Fruit fly (Drosophila melanogaster) whole organism, wandering third instar larva: Measurements from ENCODE around the gene CG6966.
A peak's percentile ranks its signal among the peaks of the same experiment; 100 is the strongest.

Experiments used
- Abd-B ChIP-seq: fragments of >200 bp; optimal IDR thresholded peaks from 2 replicates; lab custom pipeline; 2017; ENCODE audit warnings: missing biosample characterization, missing genetic modification characterization
- CG32264 ChIP-seq: fragments of 200-800 bp; sonication (Bioruptor generic); optimal IDR thresholded peaks from 2 replicates; lab custom pipeline; 2016; ENCODE audit warnings: missing biosample characterization, missing genetic modification characterization
- CG9705 ChIP-seq: fragments of 200-800 bp; sonication (Bioruptor generic); optimal IDR thresholded peaks from 2 replicates; lab custom pipeline; 2018; ENCODE audit warnings: missing biosample characterization, mild to moderate bottlenecking, missing genetic modification characterization
- CrebA ChIP-seq: fragments of 200-800 bp; sonication (Bioruptor generic); optimal IDR thresholded peaks from 2 replicates; lab custom pipeline; 2016; ENCODE audit warnings: missing biosample characterization, mild to moderate bottlenecking, missing genetic modification characterization, borderline replicate concordance
- Dfd ChIP-seq: fragments of >200 bp; optimal IDR thresholded peaks from 2 replicates; lab custom pipeline; 2017; ENCODE audit warnings: missing biosample characterization, missing genetic modification characterization
- GATAd ChIP-seq: sonication (Bioruptor generic); optimal IDR thresholded peaks from 2 replicates; lab custom pipeline; 2016; ENCODE audit warnings: missing biosample characterization, missing genetic modification characterization
- HLH106 ChIP-seq: fragments of 200-800 bp; optimal IDR thresholded peaks from 3 replicates; lab custom pipeline; 2019; ENCODE audit warnings: missing biosample characterization, mild to moderate bottlenecking, missing genetic modification characterization, moderate library complexity
- Hnf4 ChIP-seq: fragments of 200-800 bp; sonication (Bioruptor generic); optimal IDR thresholded peaks from 2 replicates; lab custom pipeline; 2016; ENCODE audit warnings: missing biosample characterization, mild to moderate bottlenecking, missing genetic modification characterization
- Hr78 ChIP-seq: fragments of >200 bp; optimal IDR thresholded peaks from 2 replicates; lab custom pipeline; 2017; ENCODE audit warnings: missing biosample characterization, missing genetic modification characterization
- Hr83 ChIP-seq: fragments of 200-300 bp; sonication (Bioruptor generic); optimal IDR thresholded peaks from 2 replicates; lab custom pipeline; 2016; ENCODE audit warnings: missing biosample characterization, mild to moderate bottlenecking, missing genetic modification characterization, moderate library complexity; ENCODE audit not compliant: poor library complexity, severe bottlenecking
- Jra ChIP-seq: sonication (Bioruptor generic); optimal IDR thresholded peaks from 2 replicates; lab custom pipeline; 2016; ENCODE audit warnings: missing biosample characterization, missing genetic modification characterization
- Mio ChIP-seq: sonication (Bioruptor generic); optimal IDR thresholded peaks from 2 replicates; lab custom pipeline; 2016; ENCODE audit warnings: missing biosample characterization, missing genetic modification characterization
- Myc ChIP-seq: fragments of >200 bp; optimal IDR thresholded peaks from 2 replicates; lab custom pipeline; 2017
- N ChIP-seq: fragments of >200 bp; optimal IDR thresholded peaks from 2 replicates; lab custom pipeline; 2018; ENCODE audit warnings: missing biosample characterization, missing external identifiers, missing genetic modification characterization
- OdsH ChIP-seq: fragments of 200-800 bp; sonication (Bioruptor generic); optimal IDR thresholded peaks from 2 replicates; lab custom pipeline; 2016; ENCODE audit warnings: missing biosample characterization, mild to moderate bottlenecking, missing genetic modification characterization
- Rel ChIP-seq, 2 experiments: fragments of 200-800 bp; sonication (Bioruptor generic) in 1 of 2; optimal IDR thresholded peaks; 2 replicates in 1 of 2; 3 replicates in 1 of 2; lab custom pipeline; 2016 to 2019; ENCODE audit warnings: mild to moderate bottlenecking in 2 of 2, missing biosample characterization in 2 of 2, missing genetic modification characterization in 2 of 2, moderate library complexity in 1 of 2
- Sp1 ChIP-seq: fragments of 200-800 bp; sonication (Bioruptor generic); optimal IDR thresholded peaks from 3 replicates; lab custom pipeline; 2019; ENCODE audit warnings: missing biosample characterization, mild to moderate bottlenecking, missing genetic modification characterization, moderate library complexity
- br ChIP-seq: fragments of 200-800 bp; sonication (Bioruptor generic); optimal IDR thresholded peaks from 2 replicates; lab custom pipeline; 2016; ENCODE audit warnings: missing biosample characterization, missing genetic modification characterization
- brk ChIP-seq: fragments of 200-800 bp; sonication (Bioruptor generic); optimal IDR thresholded peaks from 2 replicates; lab custom pipeline; 2016; ENCODE audit warnings: missing biosample characterization, mild to moderate bottlenecking, missing genetic modification characterization
- dl ChIP-seq, 2 experiments: fragments of 175-275, 200-275 bp in 1 of 2; fragments of 200-275 bp in 1 of 2; sonication (Bioruptor generic); optimal IDR thresholded peaks; lab custom pipeline; 2018; ENCODE audit warnings: mild to moderate bottlenecking in 2 of 2, missing biosample characterization in 2 of 2, missing genetic modification characterization in 2 of 2, moderate library complexity in 2 of 2; ENCODE audit not compliant: partially characterized antibody in 2 of 2, insufficient read depth in 1 of 2
- dmrt93B ChIP-seq: fragments of 200-800 bp; sonication (Bioruptor generic); optimal IDR thresholded peaks from 2 replicates; lab custom pipeline; 2018; ENCODE audit warnings: missing biosample characterization, mild to moderate bottlenecking, missing genetic modification characterization
- dsf ChIP-seq: sonication (Bioruptor generic); optimal IDR thresholded peaks from 2 replicates; lab custom pipeline; 2016; ENCODE audit warnings: missing biosample characterization, missing genetic modification characterization, borderline replicate concordance
- ey ChIP-seq: fragments of 200-800 bp; sonication (Bioruptor generic); optimal IDR thresholded peaks from 2 replicates; lab custom pipeline; 2016; ENCODE audit warnings: missing biosample characterization, missing genetic modification characterization
- foxo ChIP-seq, 2 experiments: fragments of 200-800 bp; sonication (Bioruptor generic); optimal IDR thresholded peaks; 2 replicates in 1 of 2; 3 replicates in 1 of 2; lab custom pipeline; 2016 to 2017; ENCODE audit warnings: missing biosample characterization in 2 of 2, missing genetic modification characterization in 2 of 2
- fru ChIP-seq: fragments of 200-800 bp; sonication (Bioruptor generic); optimal IDR thresholded peaks from 3 replicates; lab custom pipeline; 2016; ENCODE audit warnings: missing biosample characterization, mild to moderate bottlenecking, missing genetic modification characterization
- h ChIP-seq: fragments of 200-800 bp; sonication (Bioruptor generic); optimal IDR thresholded peaks from 3 replicates; lab custom pipeline; 2016; ENCODE audit warnings: missing biosample characterization, mild to moderate bottlenecking, missing genetic modification characterization
- jim ChIP-seq: fragments of 175-275, 200-325 bp; sonication (Bioruptor generic); optimal IDR thresholded peaks from 2 replicates; lab custom pipeline; 2016; ENCODE audit warnings: missing biosample characterization, mild to moderate bottlenecking, missing genetic modification characterization
- lola ChIP-seq: fragments of >200 bp; optimal IDR thresholded peaks from 2 replicates; lab custom pipeline; 2017; ENCODE audit warnings: missing biosample characterization, missing genetic modification characterization
- psq ChIP-seq: fragments of 200-800 bp; sonication (Bioruptor generic); optimal IDR thresholded peaks from 3 replicates; lab custom pipeline; 2017; ENCODE audit warnings: missing biosample characterization, mild to moderate bottlenecking, missing genetic modification characterization, moderate library complexity
- sage ChIP-seq: fragments of 200-800 bp; sonication (Bioruptor generic); optimal IDR thresholded peaks from 2 replicates; lab custom pipeline; 2016; ENCODE audit warnings: missing biosample characterization, mild to moderate bottlenecking, missing genetic modification characterization
- woc ChIP-seq: sonication (Bioruptor generic); optimal IDR thresholded peaks from 2 replicates; lab custom pipeline; 2016; ENCODE audit warnings: missing biosample characterization, mild to moderate bottlenecking, missing genetic modification characterization

Gene CG6966

dm6 chr3R:15113584-15113983 lies 18.2 kb upstream of the CG6966 start:
- no peak for TF ChIP-seq Hr83
- no peak for TF ChIP-seq foxo (GFP tag; optimal IDR thresholded peaks at IDR 0.05; lab: Kevin White, UChicago)
- no peak for TF ChIP-seq Jra (GFP tag; lab: Kevin White, UChicago)
- no peak for TF ChIP-seq CG32264 (GFP tag; lab: Kevin White, UChicago)
- TF ChIP-seq CrebA (GFP tag; lab: Kevin White, UChicago) = no peak
- no peak for TF ChIP-seq Mio
- TF ChIP-seq sage (GFP tag; lab: Kevin White, UChicago) = no peak
- TF ChIP-seq CG9705 (GFP tag; lab: Kevin White, UChicago) = no peak
- no peak for TF ChIP-seq Hr78 (GFP tag; lab: Kevin White, UChicago)
- no peak for TF ChIP-seq jim (GFP tag; lab: Kevin White, UChicago)
- TF ChIP-seq br (GFP tag; lab: Kevin White, UChicago) = no peak
- no peak for TF ChIP-seq HLH106 (tag; lab: Kevin White, UChicago)
- TF ChIP-seq Abd-B (GFP tag; lab: Kevin White, UChicago) = no peak
- no peak for TF ChIP-seq h (GFP tag; lab: Kevin White, UChicago)
- no peak for TF ChIP-seq dsf (GFP tag; lab: Kevin White, UChicago)
- no peak for TF ChIP-seq dl (GFP tag; optimal IDR thresholded peaks at IDR 0.05; lab: Kevin White, UChicago; ENCODE audit: insufficient read depth in 1 of 2, partially characterized antibody in 2 of 2)

dm6 chr3R:15112232-15112631 lies 16.8 kb upstream of the CG6966 start:
- no peak for TF ChIP-seq ey
- TF ChIP-seq psq = peak; percentile 23
- no peak for TF ChIP-seq HLH106 (tag; lab: Kevin White, UChicago)
- no peak for TF ChIP-seq Sp1 (GFP tag; lab: Kevin White, UChicago)
- TF ChIP-seq, all 38 proteins: peak for 1

dm6 chr3R:15110135-15110534 lies 14.7 kb upstream of the CG6966 start:
- TF ChIP-seq dsf (GFP tag; lab: Kevin White, UChicago) = no peak
- TF ChIP-seq lola = no peak
- no peak for TF ChIP-seq N
- no peak for TF ChIP-seq Sp1 (GFP tag; lab: Kevin White, UChicago)
- no peak for TF ChIP-seq h (GFP tag; lab: Kevin White, UChicago)
- TF ChIP-seq Hnf4 = no peak

- no peak for TF ChIP-seq dmrt93B (GFP tag; lab: Kevin White, UChicago)
- TF ChIP-seq dl (GFP tag; optimal IDR thresholded peaks at IDR 0.05; lab: Kevin White, UChicago; ENCODE audit: insufficient read depth in 1 of 2, partially characterized antibody in 2 of 2) = peak in 1 of 2 experiments; percentile 1
- TF ChIP-seq psq = peak; percentile 39
Observed at dm6 chr3R:15094929-15095236, 548 bp downstream of the CG6966 start.

dm6 chr3R:15094218-15094928 lies 1.1 kb downstream of the CG6966 start:
- peak; percentile 23 for TF ChIP-seq br (GFP tag; lab: Kevin White, UChicago)
- peak; percentile 77 for TF ChIP-seq woc (GFP tag; lab: Kevin White, UChicago)
- TF ChIP-seq GATAd (GFP tag; lab: Kevin White, UChicago) = no peak
- TF ChIP-seq Myc (lab: Kevin White, UChicago) = peak; percentile 99
- TF ChIP-seq Rel (GFP tag; optimal IDR thresholded peaks at IDR 0.05; lab: Kevin White, UChicago) = no peak
- no peak for TF ChIP-seq Rel (tag; optimal IDR thresholded peaks at IDR 0.05; lab: Kevin White, UChicago)
- peak; percentile 13 for TF ChIP-seq OdsH (GFP tag; lab: Kevin White, UChicago)
- TF ChIP-seq CrebA (GFP tag; lab: Kevin White, UChicago) = no peak
- TF ChIP-seq HLH106 (tag; lab: Kevin White, UChicago) = no peak
- TF ChIP-seq foxo (GFP tag; optimal IDR thresholded peaks at IDR 0.05; lab: Kevin White, UChicago) = peak in 1 of 2 experiments; percentile 28
- no peak for TF ChIP-seq psq
- TF ChIP-seq fru (GFP tag; lab: Kevin White, UChicago) = peak; percentile 30
- no peak for TF ChIP-seq brk (GFP tag; lab: Kevin White, UChicago)
- TF ChIP-seq h (GFP tag; lab: Kevin White, UChicago) = peak; percentile 46
- TF ChIP-seq Dfd = no peak
- no peak for TF ChIP-seq lola
- TF ChIP-seq Sp1 (GFP tag; lab: Kevin White, UChicago) = peak; percentile 5
- TF ChIP-seq dl (GFP tag; optimal IDR thresholded peaks at IDR 0.05; lab: Kevin White, UChicago; ENCODE audit: insufficient read depth in 1 of 2, partially characterized antibody in 2 of 2) = no peak
